Fruit fly (Drosophila melanogaster): ENCODE results near the gene KrT95D.

The KrT95D gene

dm6 chr3R:23986479-23986930, 45.1 kb downstream of the KrT95D start, which contains the start of the genes CG13603 and CG5902 (continued):
- no peak for TF ChIP-seq wek (GFP tag; optimal IDR thresholded peaks at IDR 0.05)
- peak in 1 of 2 experiments; percentile 50 for TF ChIP-seq Hr51 (GFP tag; optimal IDR thresholded peaks at IDR 0.05)
- peak; percentile 67 for TF ChIP-seq CG14710 (tag; optimal IDR thresholded peaks at IDR 0.05)
- peak; percentile 5 for TF ChIP-seq CrebB (tag; optimal IDR thresholded peaks at IDR 0.05)
- peak; percentile 64 for TF ChIP-seq Xbp1 (GFP tag; optimal IDR thresholded peaks at IDR 0.05)
- TF ChIP-seq ci (GFP tag; IDR thresholded peaks at IDR 0.05), result peak; percentile 71; the same call in 1 of the 3 replicates
- no peak for TF ChIP-seq CG4730 (GFP tag; IDR thresholded peaks at IDR 0.05)
- no peak for TF ChIP-seq CG13296 (GFP tag; optimal IDR thresholded peaks at IDR 0.05)
- TF ChIP-seq jigr1 (GFP tag; IDR thresholded peaks at IDR 0.05), result no peak
- TF ChIP-seq ara (GFP tag; IDR thresholded peaks at IDR 0.05), result no peak
- no peak for TF ChIP-seq zf30C (GFP tag; optimal IDR thresholded peaks at IDR 0.05)
- TF ChIP-seq CG3407 (GFP tag; optimal IDR thresholded peaks at IDR 0.05), result no peak
- TF ChIP-seq ind (GFP tag; optimal IDR thresholded peaks at IDR 0.05), result peak; percentile 60
- no peak for TF ChIP-seq CG10431 (GFP tag; optimal IDR thresholded peaks at IDR 0.05)
- TF ChIP-seq CG12659 (GFP tag; optimal IDR thresholded peaks at IDR 0.05), result peak; percentile 80
- no peak for TF ChIP-seq Hand (GFP tag; optimal IDR thresholded peaks at IDR 0.05)
- 0 out of 3 replicates have a peak, but pooled peaks have one; percentile 3 for TF ChIP-seq sr (GFP tag; IDR thresholded peaks at IDR 0.05)
- no peak for TF ChIP-seq PHDP (tag; optimal IDR thresholded peaks at IDR 0.05)
- TF ChIP-seq nerfin-2 (GFP tag; IDR thresholded peaks at IDR 0.05; ENCODE audit: partially characterized antibody), result peak; percentile 63; the same call in 1 of the 2 replicates
- TF ChIP-seq tx (GFP tag; optimal IDR thresholded peaks at IDR 0.05), result peak; percentile 26
- no peak for TF ChIP-seq TFAM (GFP tag; optimal IDR thresholded peaks at IDR 0.05)
- TF ChIP-seq cwo (GFP tag; optimal IDR thresholded peaks at IDR 0.05), result no peak
- TF ChIP-seq CG18262 (tag; optimal IDR thresholded peaks at IDR 0.05), result peak; percentile 16
- no peak for TF ChIP-seq gsb-n (tag; optimal IDR thresholded peaks at IDR 0.05)
- peak; percentile 36 for TF ChIP-seq CG17359 (tag; optimal IDR thresholded peaks at IDR 0.05)
- TF ChIP-seq CG1792 (GFP tag; optimal IDR thresholded peaks at IDR 0.05), result no peak
- no peak for TF ChIP-seq Bdp1 (GFP tag; optimal IDR thresholded peaks at IDR 0.05)
- no peak for TF ChIP-seq CG7745 (tag; optimal IDR thresholded peaks at IDR 0.05)
- no peak for TF ChIP-seq run (tag; optimal IDR thresholded peaks at IDR 0.05)
- TF ChIP-seq CG3281 (GFP tag; optimal IDR thresholded peaks at IDR 0.05), result no peak
- TF ChIP-seq CG8924 (tag; optimal IDR thresholded peaks at IDR 0.05), result no peak
- TF ChIP-seq Hr3 (GFP tag; optimal IDR thresholded peaks at IDR 0.05), result peak; percentile 4
- TF ChIP-seq gro (GFP tag; optimal IDR thresholded peaks at IDR 0.05), result peak; percentile 4
- TF ChIP-seq CG12104 (GFP tag; optimal IDR thresholded peaks at IDR 0.05), result no peak
- no peak for TF ChIP-seq Nf-YA (GFP tag; IDR thresholded peaks at IDR 0.05)
- TF ChIP-seq corto (GFP tag; optimal IDR thresholded peaks at IDR 0.05), result no peak
- no peak for TF ChIP-seq lbe (GFP tag; optimal IDR thresholded peaks at IDR 0.05)
- TF ChIP-seq CG5180 (GFP tag; optimal IDR thresholded peaks at IDR 0.05), result no peak
- no peak for TF ChIP-seq lab (GFP tag; optimal IDR thresholded peaks at IDR 0.05)
- no peak for TF ChIP-seq CkIIα-i1 (GFP tag; IDR thresholded peaks at IDR 0.05)
- TF ChIP-seq gt (GFP tag; IDR thresholded peaks at IDR 0.05), result no peak
- no peak for TF ChIP-seq fd102C (GFP tag; optimal IDR thresholded peaks at IDR 0.05)
- 0 out of 3 replicates have a peak, but pooled peaks have one; percentile 12 for TF ChIP-seq dysf (GFP tag; IDR thresholded peaks at IDR 0.05)
- no peak for TF ChIP-seq CG5953 (GFP tag; IDR thresholded peaks at IDR 0.05)
- no peak for TF ChIP-seq Hr78 (GFP tag; optimal IDR thresholded peaks at IDR 0.05)
- TF ChIP-seq sisA (GFP tag; IDR thresholded peaks at IDR 0.05), result no peak
- peak; percentile 13; the same call in 1 of the 2 replicates for TF ChIP-seq CG14014 (GFP tag; IDR thresholded peaks at IDR 0.05)
- no peak for TF ChIP-seq prd (optimal IDR thresholded peaks at IDR 0.05)
- 0 out of 3 replicates have a peak, but pooled peaks have one; percentile 14 for TF ChIP-seq prd (GFP tag; IDR thresholded peaks at IDR 0.05)
- peak; percentile 93 for TF ChIP-seq Dref (GFP tag; IDR thresholded peaks at IDR 0.05)

Data from whole organism, embryonic.